Fruit fly (Drosophila melanogaster): Measurements from ENCODE around the gene CG31266.

CG31266 gene

dm6 chr3R:17178140-17178539 is 45.7 kb downstream of the CG31266 start:
- TF ChIP-seq Abd-B (GFP tag; optimal IDR thresholded peaks at IDR 0.05): no peak

All from whole organism, wandering third instar larva.